Fruit fly (Drosophila melanogaster) whole organism, prepupa: ENCODE results near the gene Txl.
A peak's percentile ranks its signal among the peaks of the same experiment; 100 is the strongest.

Experiments
- Blimp-1 ChIP-seq: fragments of 200-800 bp; sonication (Bioruptor generic); optimal IDR thresholded peaks from 3 replicates; lab custom pipeline; 2017; ENCODE audit warnings: missing biosample characterization, missing genetic modification characterization, mild to moderate bottlenecking, moderate library complexity, missing genetic modification reagents
- CG10669 ChIP-seq: fragments of 200-800 bp; sonication (Bioruptor generic); optimal IDR thresholded peaks from 3 replicates; lab custom pipeline; 2018; ENCODE audit warnings: missing biosample characterization, mild to moderate bottlenecking, missing genetic modification characterization, moderate library complexity
- CG11294 ChIP-seq: fragments of 200-800 bp; sonication (Bioruptor generic); IDR thresholded peaks from 2 replicates; pipeline ENCODE4 v1.3.6; 2022; ENCODE audit warnings: missing biosample characterization, missing genetic modification characterization
- CG1621 ChIP-seq: fragments of 200-800 bp; sonication (Bioruptor generic); optimal IDR thresholded peaks from 3 replicates; lab custom pipeline; 2018; ENCODE audit warnings: missing biosample characterization, mild to moderate bottlenecking, missing genetic modification characterization
- CG16779 ChIP-seq: fragments of 200-800 bp; sonication (Bioruptor generic); optimal IDR thresholded peaks from 3 replicates; lab custom pipeline; 2017; ENCODE audit warnings: missing biosample characterization, mild to moderate bottlenecking, missing genetic modification characterization
- CG3032 ChIP-seq: fragments of 200-800 bp; optimal IDR thresholded peaks from 2 replicates; lab custom pipeline; 2019; ENCODE audit warnings: missing biosample characterization, mild to moderate bottlenecking, missing genetic modification characterization, moderate library complexity
- CG31627 ChIP-seq: fragments of 200-800 bp; sonication (Bioruptor generic); optimal IDR thresholded peaks from 3 replicates; lab custom pipeline; 2016; ENCODE audit warnings: missing biosample characterization, missing genetic modification characterization
- CG32006 ChIP-seq: fragments of 200-800 bp; sonication (Bioruptor generic); optimal IDR thresholded peaks from 3 replicates; lab custom pipeline; 2017; ENCODE audit warnings: missing biosample characterization, mild to moderate bottlenecking, missing genetic modification characterization
- CG34406 ChIP-seq: fragments of 200-800 bp; sonication (Bioruptor generic); optimal IDR thresholded peaks from 3 replicates; lab custom pipeline; 2016; ENCODE audit warnings: missing biosample characterization, missing genetic modification characterization
- CG3919 ChIP-seq: fragments of 200-800 bp; sonication (Bioruptor generic); optimal IDR thresholded peaks from 3 replicates; lab custom pipeline; 2016; ENCODE audit warnings: missing biosample characterization, missing genetic modification characterization
- CG4318 ChIP-seq: fragments of 200-800 bp; sonication (Bioruptor generic); optimal IDR thresholded peaks from 3 replicates; lab custom pipeline; 2017; ENCODE audit warnings: missing biosample characterization, mild to moderate bottlenecking, missing genetic modification characterization
- CG6163 ChIP-seq: fragments of 200-800 bp; sonication (Bioruptor generic); IDR thresholded peaks from 3 replicates; pipeline ENCODE4 v1.3.6; 2022; ENCODE audit warnings: missing biosample characterization, missing genetic modification characterization
- CG6808 ChIP-seq: fragments of 200-800 bp; sonication (Bioruptor generic); optimal IDR thresholded peaks from 3 replicates; lab custom pipeline; 2017; ENCODE audit warnings: missing biosample characterization, missing genetic modification characterization, mild to moderate bottlenecking, moderate library complexity, missing genetic modification reagents
- CG7368 ChIP-seq: fragments of 200-800 bp; sonication (Bioruptor generic); optimal IDR thresholded peaks from 3 replicates; lab custom pipeline; 2016; ENCODE audit warnings: missing biosample characterization, missing genetic modification characterization
- Eip75B ChIP-seq: fragments of 200-800 bp; sonication (Bioruptor generic); optimal IDR thresholded peaks from 3 replicates; lab custom pipeline; 2016; ENCODE audit warnings: missing biosample characterization, missing genetic modification characterization
- Eip78C ChIP-seq: fragments of 200-800 bp; sonication (Bioruptor generic); peaks from one replicate; lab custom pipeline; 2016; ENCODE audit warnings: missing biosample characterization, missing genetic modification characterization
- Ets21C ChIP-seq: fragments of 200-800 bp; sonication (Bioruptor generic); optimal IDR thresholded peaks from 3 replicates; lab custom pipeline; 2016; ENCODE audit warnings: missing biosample characterization, missing genetic modification characterization
- Ets96B ChIP-seq: fragments of 200-800 bp; optimal IDR thresholded peaks from 2 replicates; lab custom pipeline; 2019; ENCODE audit warnings: missing biosample characterization, mild to moderate bottlenecking, missing genetic modification characterization, moderate library complexity
- Gug ChIP-seq: fragments of 200-800 bp; sonication (Bioruptor generic); IDR thresholded peaks from 2 replicates; pipeline ENCODE4 v1.3.6; 2022; ENCODE audit warnings: missing biosample characterization, missing genetic modification characterization
- Hr38 ChIP-seq: sonication (Bioruptor generic); optimal IDR thresholded peaks from 2 replicates; lab custom pipeline; 2016; ENCODE audit warnings: missing biosample characterization, missing genetic modification characterization
- Hr39 ChIP-seq: fragments of 200-800 bp; sonication (Bioruptor generic); optimal IDR thresholded peaks from 2 replicates; lab custom pipeline; 2016; ENCODE audit warnings: missing biosample characterization, missing genetic modification characterization
- Lpt ChIP-seq: fragments of 200-800 bp; sonication (Bioruptor generic); optimal IDR thresholded peaks from 3 replicates; lab custom pipeline; 2016; ENCODE audit warnings: missing biosample characterization, missing genetic modification characterization
- Met ChIP-seq: fragments of 200-800 bp; sonication (Bioruptor generic); optimal IDR thresholded peaks from 3 replicates; lab custom pipeline; 2016; ENCODE audit warnings: missing biosample characterization, missing genetic modification characterization
- OdsH ChIP-seq: fragments of 200-800 bp; sonication (Bioruptor generic); optimal IDR thresholded peaks from 3 replicates; lab custom pipeline; 2016; ENCODE audit warnings: missing biosample characterization, missing genetic modification characterization
- Sox102F ChIP-seq: fragments of 200-800 bp; sonication (Bioruptor generic); optimal IDR thresholded peaks from 2 replicates; lab custom pipeline; 2016; ENCODE audit warnings: missing biosample characterization, mild to moderate bottlenecking, missing genetic modification characterization
- Sox14 ChIP-seq: fragments of 200-800 bp; sonication (Bioruptor generic); optimal IDR thresholded peaks from 3 replicates; lab custom pipeline; 2016; ENCODE audit warnings: missing biosample characterization, missing genetic modification characterization
- achi ChIP-seq: fragments of 200-800 bp; sonication (Bioruptor generic); optimal IDR thresholded peaks from 3 replicates; lab custom pipeline; 2016; ENCODE audit warnings: missing biosample characterization, missing genetic modification characterization
- acj6 ChIP-seq: fragments of 200-800 bp; sonication (Bioruptor generic); optimal IDR thresholded peaks from 3 replicates; lab custom pipeline; 2016; ENCODE audit warnings: missing biosample characterization, missing genetic modification characterization
- cyc ChIP-seq: fragments of 200-800 bp; sonication (Bioruptor generic); optimal IDR thresholded peaks from 3 replicates; lab custom pipeline; 2016; ENCODE audit warnings: missing biosample characterization, missing genetic modification characterization
- dsx ChIP-seq: fragments of 200-800 bp; optimal IDR thresholded peaks from 3 replicates; lab custom pipeline; 2019; ENCODE audit warnings: missing biosample characterization, mild to moderate bottlenecking, missing genetic modification characterization, moderate library complexity; ENCODE audit not compliant: poor library complexity, severe bottlenecking
- fd85E ChIP-seq: fragments of 200-800 bp; sonication (Bioruptor generic); optimal IDR thresholded peaks from 3 replicates; lab custom pipeline; 2016; ENCODE audit warnings: missing biosample characterization, missing genetic modification characterization
- lz ChIP-seq: fragments of 200-800 bp; sonication (Bioruptor generic); optimal IDR thresholded peaks from 3 replicates; lab custom pipeline; 2016; ENCODE audit warnings: missing biosample characterization, missing genetic modification characterization
- net ChIP-seq: fragments of 200-800 bp; sonication (Bioruptor generic); optimal IDR thresholded peaks from 3 replicates; lab custom pipeline; 2016; ENCODE audit warnings: missing biosample characterization, missing genetic modification characterization
- ss ChIP-seq, 2 experiments: fragments of 200-800 bp; sonication (Bioruptor generic); optimal IDR thresholded peaks; 2 replicates in 1 of 2; 3 replicates in 1 of 2; lab custom pipeline; 2017 to 2018; ENCODE audit warnings: mild to moderate bottlenecking in 2 of 2, missing biosample characterization in 2 of 2, missing genetic modification characterization in 2 of 2, moderate library complexity in 1 of 2
- svp ChIP-seq: fragments of 200-800 bp; sonication (Bioruptor generic); peaks from one replicate; lab custom pipeline; 2016; ENCODE audit warnings: missing biosample characterization, missing genetic modification characterization
- topi ChIP-seq: fragments of 200-800 bp; sonication (Bioruptor generic); optimal IDR thresholded peaks from 3 replicates; lab custom pipeline; 2016; ENCODE audit warnings: missing biosample characterization, missing genetic modification characterization
- vri ChIP-seq: fragments of 200-800 bp; sonication (Bioruptor generic); optimal IDR thresholded peaks from 3 replicates; lab custom pipeline; 2016; ENCODE audit warnings: missing biosample characterization, mild to moderate bottlenecking, missing genetic modification characterization

The Txl gene

dm6 chr3L:5765844-5766200 lies at the start of gene Txl:
TSS of gene Txl (plus strand) at chr3L:5765846.
- TF ChIP-seq fd85E (GFP tag; lab: Kevin White, UChicago) (no peak), Ets96B (no peak), acj6 (GFP tag; lab: Kevin White, UChicago) (no peak)
- TF ChIP-seq, all 60 proteins: peak for 0

DNA sequence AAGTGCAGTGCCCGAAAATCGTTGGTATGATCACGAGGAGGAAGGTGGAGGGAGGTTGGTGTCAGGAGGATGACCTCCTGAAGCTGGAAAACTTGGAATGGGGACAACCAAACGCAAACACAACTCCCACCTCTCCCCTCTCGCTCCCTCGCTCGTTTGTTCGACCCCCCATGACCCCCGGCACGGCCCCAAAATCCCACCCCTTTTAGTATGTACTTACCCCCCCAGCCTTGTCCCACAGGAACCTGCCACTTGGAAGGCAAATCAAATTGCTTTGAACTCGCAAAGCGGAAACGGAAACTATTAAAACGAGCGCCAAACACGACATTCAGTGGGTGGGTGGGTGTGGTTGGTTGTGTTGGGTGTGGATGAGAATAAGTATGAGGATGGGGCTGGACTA lies 34.0 kb upstream of the Txl start:
- TF ChIP-seq OdsH (GFP tag; lab: Kevin White, UChicago) = no peak
- TF ChIP-seq topi (GFP tag; lab: Kevin White, UChicago) = no peak
- no peak for TF ChIP-seq Ets21C
- no peak for TF ChIP-seq Lpt (GFP tag; lab: Kevin White, UChicago)
- no peak for TF ChIP-seq Gug (GFP tag; lab: Robert Waterston, UW)
- TF ChIP-seq cyc (GFP tag; lab: Kevin White, UChicago) = no peak
- no peak for TF ChIP-seq CG6808 (GFP tag; lab: Kevin White, UChicago)
- TF ChIP-seq CG32006 (GFP tag; lab: Kevin White, UChicago) = no peak
- no peak for TF ChIP-seq CG1621 (tag; lab: Kevin White, UChicago)
- no peak for TF ChIP-seq net (GFP tag; lab: Kevin White, UChicago)
- no peak for TF ChIP-seq CG10669 (GFP tag; lab: Kevin White, UChicago)
- TF ChIP-seq CG31627 (GFP tag; lab: Kevin White, UChicago) = no peak
- no peak for TF ChIP-seq CG3032 (tag; lab: Kevin White, UChicago)
- TF ChIP-seq ss (GFP tag; optimal IDR thresholded peaks at IDR 0.05; lab: Kevin White, UChicago) = no peak
- TF ChIP-seq Sox14 = no peak
- no peak for TF ChIP-seq Eip75B (GFP tag; lab: Kevin White, UChicago)

DNA sequence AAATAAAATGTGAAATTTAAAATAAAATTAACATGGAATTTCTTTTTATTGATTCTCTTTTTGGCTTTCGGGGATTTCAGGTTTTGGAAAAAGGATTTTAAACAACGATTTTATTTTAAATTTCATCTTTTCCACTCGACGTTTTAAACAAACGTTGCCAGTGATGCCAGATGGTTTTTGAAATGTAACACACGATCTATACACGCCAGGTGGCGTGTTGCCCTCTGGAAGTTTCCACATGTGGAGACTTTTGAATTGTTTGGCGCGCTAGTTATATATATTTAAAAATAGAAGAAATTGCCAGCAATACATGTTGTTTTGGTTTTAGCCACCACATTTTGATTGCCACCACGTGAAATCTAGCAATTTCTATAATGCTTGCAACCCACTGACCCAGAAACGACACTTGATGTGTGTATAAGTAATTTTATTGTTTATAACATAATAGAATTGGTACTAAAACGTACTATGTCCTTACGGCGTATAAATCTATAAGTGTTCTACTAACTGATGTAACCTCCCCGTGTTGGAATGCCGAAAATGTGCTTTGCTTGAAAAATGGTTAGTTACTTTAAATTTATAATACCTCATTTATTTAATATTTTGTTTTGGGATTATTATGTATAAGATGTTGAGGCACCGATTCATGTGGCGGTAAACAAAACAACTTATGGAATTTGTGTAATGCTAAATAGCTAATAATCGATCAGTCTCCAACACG lies 15.9 kb upstream of the Txl start:
- TF ChIP-seq CG3919 (GFP tag; lab: Kevin White, UChicago) (no peak), Met (no peak), CG7368 (GFP tag; lab: Kevin White, UChicago) (no peak), Hr38 (GFP tag; lab: Kevin White, UChicago) (no peak), CG10669 (GFP tag; lab: Kevin White, UChicago) (no peak), vri (GFP tag; lab: Kevin White, UChicago) (no peak), CG4318 (GFP tag; lab: Kevin White, UChicago) (no peak), OdsH (GFP tag; lab: Kevin White, UChicago) (no peak), svp (GFP tag; lab: Kevin White, UChicago) (peak; percentile 55), CG6808 (GFP tag; lab: Kevin White, UChicago) (peak; percentile 35), Sox14 (peak; percentile 0), CG11294 (GFP tag; lab: Robert Waterston, UW) (no peak), Eip78C (GFP tag; lab: Kevin White, UChicago) (peak; percentile 4), CG16779 (tag; lab: Kevin White, UChicago) (no peak), Blimp-1 (GFP tag; lab: Kevin White, UChicago) (no peak), dsx (GFP tag; lab: Kevin White, UChicago) (peak; percentile 35), ss (GFP tag; optimal IDR thresholded peaks at IDR 0.05; lab: Kevin White, UChicago) (no peak), Ets96B (no peak), lz (GFP tag; lab: Kevin White, UChicago) (no peak), Hr39 (no peak), achi (no peak), Gug (GFP tag; lab: Robert Waterston, UW) (no peak)

- no peak for TF ChIP-seq CG4318 (GFP tag; lab: Kevin White, UChicago)
- no peak for TF ChIP-seq Sox102F (GFP tag; lab: Kevin White, UChicago)
- TF ChIP-seq vri (GFP tag; lab: Kevin White, UChicago) = no peak
- no peak for TF ChIP-seq lz (GFP tag; lab: Kevin White, UChicago)
- TF ChIP-seq CG34406 (GFP tag; lab: Kevin White, UChicago) = no peak
- TF ChIP-seq CG6163 = no peak
- no peak for TF ChIP-seq svp (GFP tag; lab: Kevin White, UChicago)
Observed at dm6 chr3L:5751417-5751739, 14.3 kb upstream of the Txl start.
